Fruit fly (Drosophila melanogaster) whole organism, prepupa: ENCODE results near the gene CG31141.

Experiments used
- CG10631 ChIP-seq: fragments of 200-800 bp; sonication (Bioruptor generic); optimal IDR thresholded peaks from 2 replicates; lab custom pipeline; 2016; ENCODE audit warnings: missing biosample characterization, missing genetic modification characterization
- CG11762 ChIP-seq: fragments of 200-800 bp; sonication (Bioruptor generic); optimal IDR thresholded peaks from 3 replicates; lab custom pipeline; 2016; ENCODE audit warnings: missing biosample characterization, missing genetic modification characterization; ENCODE audit not compliant: insufficient read depth
- CG3919 ChIP-seq: fragments of 200-800 bp; sonication (Bioruptor generic); optimal IDR thresholded peaks from 3 replicates; lab custom pipeline; 2016; ENCODE audit warnings: missing biosample characterization, missing genetic modification characterization
- CG4318 ChIP-seq: fragments of 200-800 bp; sonication (Bioruptor generic); optimal IDR thresholded peaks from 3 replicates; lab custom pipeline; 2017; ENCODE audit warnings: missing biosample characterization, mild to moderate bottlenecking, missing genetic modification characterization
- CG6854 ChIP-seq: fragments of 200-800 bp; sonication (Bioruptor generic); optimal IDR thresholded peaks from 2 replicates; lab custom pipeline; 2017; ENCODE audit warnings: missing biosample characterization, mild to moderate bottlenecking, missing genetic modification characterization
- Gug ChIP-seq: fragments of 200-800 bp; sonication (Bioruptor generic); IDR thresholded peaks from 2 replicates; pipeline ENCODE4 v1.3.6; 2022; ENCODE audit warnings: missing biosample characterization, missing genetic modification characterization
- Hr4 ChIP-seq: fragments of 200-800 bp; sonication (Bioruptor generic); optimal IDR thresholded peaks from 3 replicates; lab custom pipeline; 2016; ENCODE audit warnings: missing biosample characterization, missing genetic modification characterization
- Lpt ChIP-seq: fragments of 200-800 bp; sonication (Bioruptor generic); optimal IDR thresholded peaks from 3 replicates; lab custom pipeline; 2016; ENCODE audit warnings: missing biosample characterization, missing genetic modification characterization
- eg ChIP-seq: fragments of 200-800 bp; sonication (Bioruptor generic); IDR thresholded peaks from 3 replicates; pipeline ENCODE4 v1.3.6; 2022; ENCODE audit warnings: missing biosample characterization, missing genetic modification characterization
- vri ChIP-seq: fragments of 200-800 bp; sonication (Bioruptor generic); optimal IDR thresholded peaks from 3 replicates; lab custom pipeline; 2016; ENCODE audit warnings: missing biosample characterization, mild to moderate bottlenecking, missing genetic modification characterization

DNA sequence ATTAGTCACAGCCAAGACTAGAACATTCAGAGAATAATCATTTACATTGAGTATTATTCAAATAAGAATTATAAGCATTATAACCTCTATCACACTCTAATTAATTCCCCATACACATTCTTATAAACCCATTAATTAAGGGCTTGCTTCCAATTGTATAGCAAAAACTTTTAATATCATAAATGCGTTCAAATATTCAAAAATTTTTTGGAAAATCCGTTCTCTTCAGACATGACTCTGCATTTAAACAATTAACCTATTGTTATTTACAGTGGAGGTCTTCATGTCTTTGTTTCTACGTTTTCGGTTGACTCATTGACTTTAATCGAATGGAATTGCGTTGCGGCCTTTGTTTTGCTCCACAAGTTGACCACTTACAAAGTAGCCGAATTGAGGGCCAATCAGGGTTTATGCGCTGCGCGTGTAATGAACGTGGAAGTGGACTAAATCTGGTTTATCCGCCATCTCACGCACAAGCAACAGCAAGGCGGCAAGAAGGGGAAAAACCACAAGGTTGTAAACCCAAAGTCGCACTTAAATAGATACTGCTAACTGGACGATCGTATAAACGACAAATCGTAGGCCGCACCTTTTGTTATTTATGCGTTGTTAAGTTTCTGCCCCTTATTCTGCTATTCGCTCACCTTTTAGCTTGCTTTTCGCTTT is 2.1 kb upstream of the CG31141 start:
- TF ChIP-seq CG11762 (GFP tag; lab: Kevin White, UChicago) (no peak), Lpt (no peak), Gug (GFP tag; lab: Robert Waterston, UW) (peak; percentile 23), Hr4 (GFP tag; lab: Kevin White, UChicago) (no peak), CG4318 (GFP tag; lab: Kevin White, UChicago) (no peak), CG3919 (GFP tag; lab: Kevin White, UChicago) (peak; percentile 36), CG6854 (GFP tag; lab: Kevin White, UChicago) (no peak), eg (GFP tag; lab: Robert Waterston, UW) (peak; percentile 74), vri (GFP tag; lab: Kevin White, UChicago) (peak; percentile 4), CG10631 (GFP tag; lab: Kevin White, UChicago) (peak; percentile 14)
